Worm (Caenorhabditis elegans) whole organism, L4/young adult: Measurements from ENCODE around the gene Y43F8B.11.

Experiments
- W03F9.2 ChIP-seq: fragments of 150-350 bp; optimal IDR thresholded peaks from 2 replicates; lab custom pipeline; 2014; ENCODE audit warnings: missing biosample characterization, missing genetic modification characterization
- him-1 ChIP-seq: sonication (generic microtip); optimal IDR thresholded peaks from 2 replicates; lab custom pipeline; 2016; ENCODE audit warnings: missing genotype, missing genetic modification reagents, missing genetic modification characterization, missing compliant biosample characterization

DNA sequence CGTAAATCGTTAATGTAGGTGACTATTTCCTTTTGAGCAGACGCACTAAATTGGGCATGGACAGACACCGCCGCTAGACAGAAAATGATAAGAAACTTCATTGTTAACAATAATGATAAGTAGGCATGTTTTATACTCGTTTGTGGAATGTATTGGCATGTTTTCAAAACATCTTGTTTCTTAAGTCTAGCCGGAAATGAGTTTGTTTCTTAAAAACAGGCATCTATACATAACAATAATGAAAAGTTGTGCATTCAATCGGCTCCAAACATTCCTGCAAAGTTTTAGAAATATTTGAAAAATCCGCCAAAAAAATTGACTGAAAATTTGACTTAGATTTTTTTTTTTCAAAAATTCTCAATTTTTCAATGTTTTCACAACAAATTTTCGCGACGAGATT, 25.1 kb downstream of the Y43F8B.11 start, which contains the start of gene scl-21:
- no peak for TF ChIP-seq W03F9.2 (tag; lab: Kevin White, UChicago)
- no peak for TF ChIP-seq him-1
